Worm (Caenorhabditis elegans): Measurements from ENCODE around the gene ugt-66.
A peak's percentile ranks its signal among the peaks of the same experiment; 100 is the strongest.

Gene ugt-66

ce11 chrIII:6206161-6206853 lies 11.9 kb upstream of the ugt-66 start, which contains the start of the genes sna-3 and rps-3:
Gene sna-3 (minus strand): TSS chrIII:6206211.
Gene rps-3 (plus strand): TSS chrIII:6206803.
- TF ChIP-seq him-1 (tag; optimal IDR thresholded peaks at IDR 0.05) (no peak), W03F9.2 (tag; optimal IDR thresholded peaks at IDR 0.05) (peak; percentile 90)

ce11 chrIII:6202440-6202839 lies 8.1 kb upstream of the ugt-66 start:
- no peak for TF ChIP-seq W03F9.2 (tag; optimal IDR thresholded peaks at IDR 0.05)

ce11 chrIII:6201325-6201724 lies 6.9 kb upstream of the ugt-66 start:
- TF ChIP-seq W03F9.2 (tag; optimal IDR thresholded peaks at IDR 0.05) (no peak), dao-5 (tag; optimal IDR thresholded peaks at IDR 0.05) (no peak), him-1 (tag; optimal IDR thresholded peaks at IDR 0.05) (no peak)

- TF ChIP-seq W03F9.2 (tag; optimal IDR thresholded peaks at IDR 0.05) (peak; percentile 78), him-1 (tag; optimal IDR thresholded peaks at IDR 0.05) (no peak), dao-5 (tag; optimal IDR thresholded peaks at IDR 0.05) (no peak)
Observed at ce11 chrIII:6198378-6199234, 4.2 kb upstream of the ugt-66 start, which contains the start of the genes C23G10.7 and rpn-2. Gene C23G10.7 (minus strand): TSS chrIII:6198414. Gene rpn-2 (plus strand): TSS chrIII:6199184.

ce11 chrIII:6195718-6196117 lies 1.3 kb upstream of the ugt-66 start:
- TF ChIP-seq dao-5 (tag; optimal IDR thresholded peaks at IDR 0.05) (no peak), him-1 (tag; optimal IDR thresholded peaks at IDR 0.05) (no peak), W03F9.2 (tag; optimal IDR thresholded peaks at IDR 0.05) (no peak)

- TF ChIP-seq dao-5 (tag; optimal IDR thresholded peaks at IDR 0.05): no peak
- no peak for TF ChIP-seq W03F9.2 (tag; optimal IDR thresholded peaks at IDR 0.05)
- no peak for TF ChIP-seq him-1 (tag; optimal IDR thresholded peaks at IDR 0.05)
Observed at ce11 chrIII:6190810-6191209, 3.6 kb downstream of the ugt-66 start, which contains the start of gene C23G10.5. Gene C23G10.5 (plus strand): TSS chrIII:6191110.

- TF ChIP-seq W03F9.2 (tag; optimal IDR thresholded peaks at IDR 0.05) (no peak), dao-5 (tag; optimal IDR thresholded peaks at IDR 0.05) (no peak), him-1 (tag; optimal IDR thresholded peaks at IDR 0.05) (no peak)
Observed at ce11 chrIII:6183118-6183517, 11.3 kb downstream of the ugt-66 start, which contains the start of gene nas-28. Gene nas-28 (minus strand): TSS chrIII:6183218.

- TF ChIP-seq dao-5 (tag; optimal IDR thresholded peaks at IDR 0.05): no peak
- TF ChIP-seq W03F9.2 (tag; optimal IDR thresholded peaks at IDR 0.05): no peak
- TF ChIP-seq him-1 (tag; optimal IDR thresholded peaks at IDR 0.05): no peak
Observed at ce11 chrIII:6180294-6180693, 14.1 kb downstream of the ugt-66 start.

ce11 chrIII:6179062-6179461 lies 15.3 kb downstream of the ugt-66 start:
- TF ChIP-seq him-1 (tag; optimal IDR thresholded peaks at IDR 0.05) (no peak), dao-5 (tag; optimal IDR thresholded peaks at IDR 0.05) (no peak), W03F9.2 (tag; optimal IDR thresholded peaks at IDR 0.05) (no peak)

ce11 chrIII:6178586-6178985 lies 15.8 kb downstream of the ugt-66 start, which contains the start of gene F42A10.7:
Gene F42A10.7 (minus strand): TSS chrIII:6178686.
- no peak for TF ChIP-seq dao-5 (tag; optimal IDR thresholded peaks at IDR 0.05)
- TF ChIP-seq him-1 (tag; optimal IDR thresholded peaks at IDR 0.05): no peak
- TF ChIP-seq W03F9.2 (tag; optimal IDR thresholded peaks at IDR 0.05): no peak

- no peak for TF ChIP-seq dao-5 (tag; optimal IDR thresholded peaks at IDR 0.05)
- no peak for TF ChIP-seq W03F9.2 (tag; optimal IDR thresholded peaks at IDR 0.05)
- no peak for TF ChIP-seq him-1 (tag; optimal IDR thresholded peaks at IDR 0.05)
Observed at ce11 chrIII:6177631-6178030, 16.7 kb downstream of the ugt-66 start.

- no peak for TF ChIP-seq W03F9.2 (tag; optimal IDR thresholded peaks at IDR 0.05)
- TF ChIP-seq dao-5 (tag; optimal IDR thresholded peaks at IDR 0.05): no peak
- no peak for TF ChIP-seq him-1 (tag; optimal IDR thresholded peaks at IDR 0.05)
Observed at ce11 chrIII:6176761-6177160, 17.6 kb downstream of the ugt-66 start, which contains the start of gene F42A10.6. Gene F42A10.6 (minus strand): TSS chrIII:6176861.

ce11 chrIII:6176172-6176571 lies 18.2 kb downstream of the ugt-66 start:
- TF ChIP-seq him-1 (tag; optimal IDR thresholded peaks at IDR 0.05): no peak
- no peak for TF ChIP-seq W03F9.2 (tag; optimal IDR thresholded peaks at IDR 0.05)
- TF ChIP-seq dao-5 (tag; optimal IDR thresholded peaks at IDR 0.05): no peak

Measured in whole organism, L4/young adult.